Worm (Caenorhabditis elegans): ENCODE data around the gene srd-43.
A peak's percentile ranks its signal among the peaks of the same experiment; 100 is the strongest.

The srd-43 gene

ce11 chrX:13353530-13353929 lies 47.9 kb upstream of the srd-43 start (continued):
- TF ChIP-seq fkh-10 (GFP tag; optimal IDR thresholded peaks at IDR 0.05) (no peak), unc-62 (GFP tag; optimal IDR thresholded peaks at IDR 0.05 in 1 of 2) (peak in 1 of 2 experiments; percentile 85), unc-62 (tag; optimal IDR thresholded peaks at IDR 0.05) (no peak), aly-2 (tag; optimal IDR thresholded peaks at IDR 0.05) (no peak), madf-9 (GFP tag; conservative IDR thresholded peaks at IDR 0.05) (no peak), tra-1 (GFP tag; IDR thresholded peaks at IDR 0.05) (peak; percentile 63; the same call in 1 of the 2 replicates), zip-2 (tag; optimal IDR thresholded peaks at IDR 0.05) (no peak), hmg-1.1 (GFP tag; IDR thresholded peaks at IDR 0.05) (peak; percentile 15; the same call in 1 of the 2 replicates), F10B5.3 (tag; optimal IDR thresholded peaks at IDR 0.05) (no peak), dmd-6 (GFP tag; IDR thresholded peaks at IDR 0.05) (peak; percentile 97), ces-1 (GFP tag; optimal IDR thresholded peaks at IDR 0.05) (no peak), snpc-1.2 (GFP tag; IDR thresholded peaks at IDR 0.05) (no peak), rbr-2 (tag; optimal IDR thresholded peaks at IDR 0.05) (no peak), nhr-41 (GFP tag; IDR thresholded peaks at IDR 0.05) (0 out of 2 replicates have a peak, but pooled peaks have one; percentile 6), mdl-1 (tag; optimal IDR thresholded peaks at IDR 0.05) (peak; percentile 39 to 85), hif-1 (tag; optimal IDR thresholded peaks at IDR 0.05) (peak; percentile 18 to 75), lin-39 (tag; optimal IDR thresholded peaks at IDR 0.05) (no peak), zip-11 (GFP tag; IDR thresholded peaks at IDR 0.05) (no peak), gei-8 (GFP tag; optimal IDR thresholded peaks at IDR 0.05) (peak; percentile 65), hlh-30 (tag; optimal IDR thresholded peaks at IDR 0.05; ENCODE audit: insufficient read depth) (peak; percentile 94), T26A8.4 (GFP tag; IDR thresholded peaks at IDR 0.05) (peak; percentile 52), lin-1 (GFP tag; IDR thresholded peaks at IDR 0.05) (0 out of 2 replicates have a peak, but pooled peaks have one; percentile 21), attf-4 (tag; optimal IDR thresholded peaks at IDR 0.05) (no peak), nhr-10 (tag; optimal IDR thresholded peaks at IDR 0.05) (peak; percentile 80), lim-7 (GFP tag; IDR thresholded peaks at IDR 0.05) (no peak), F49E8.2 (tag; optimal IDR thresholded peaks at IDR 0.05; ENCODE audit: borderline replicate concordance) (no peak), cey-2 (tag; optimal IDR thresholded peaks at IDR 0.05; ENCODE audit: borderline replicate concordance, insufficient read depth) (peak; percentile 28), F37D6.2 (tag; optimal IDR thresholded peaks at IDR 0.05) (no peak), F44E2.7 (GFP tag; IDR thresholded peaks at IDR 0.05) (no peak), T20F7.1 (GFP tag; optimal IDR thresholded peaks at IDR 0.05) (no peak), aha-1 (tag) (peak; percentile 97), ztf-11 (tag; optimal IDR thresholded peaks at IDR 0.05) (no peak), arid-1 (GFP tag; conservative IDR thresholded peaks at IDR 0.05) (no peak), nhr-77 (tag; optimal IDR thresholded peaks at IDR 0.05) (peak; percentile 79), mxl-2 (GFP tag; conservative IDR thresholded peaks at IDR 0.05) (peak; percentile 99), D1046.2 (GFP tag; IDR thresholded peaks at IDR 0.05) (no peak), ZK337.2 (GFP tag; IDR thresholded peaks at IDR 0.05) (no peak), ceh-44 (GFP tag; IDR thresholded peaks at IDR 0.05) (no peak), zfp-3 (GFP tag; conservative IDR thresholded peaks at IDR 0.05) (no peak), ama-1 (optimal IDR thresholded peaks at IDR 0.05) (no peak), mdt-29 (GFP tag; IDR thresholded peaks at IDR 0.05) (no peak), tag-97 (GFP tag; IDR thresholded peaks at IDR 0.05) (no peak), hlh-11 (tag; optimal IDR thresholded peaks at IDR 0.05) (peak; percentile 92), ceh-62 (tag; optimal IDR thresholded peaks at IDR 0.05) (no peak), unc-39 (tag; optimal IDR thresholded peaks at IDR 0.05) (no peak), pha-4 (GFP tag; IDR thresholded peaks at IDR 0.05) (no peak), pha-4 (tag; optimal IDR thresholded peaks at IDR 0.05) (peak; percentile 20), zfp-2 (tag; optimal IDR thresholded peaks at IDR 0.05) (no peak), nhr-11 (tag; optimal IDR thresholded peaks at IDR 0.05) (peak; percentile 57), spr-1 (tag; optimal IDR thresholded peaks at IDR 0.05) (no peak), lin-13 (GFP tag; optimal IDR thresholded peaks at IDR 0.05) (no peak), php-3 (GFP tag; IDR thresholded peaks at IDR 0.05) (0 out of 2 replicates have a peak, but pooled peaks have one; percentile 36), nhr-76 (tag; optimal IDR thresholded peaks at IDR 0.05) (no peak)
